Worm (Caenorhabditis elegans): ENCODE data around the gene F09A5.3.

The F09A5.3 gene

ce11 chrX:13134807-13135206, 6.6 kb upstream of the F09A5.3 start, which contains the start of gene F09A5.2:
TSS of gene F09A5.2 (plus strand) at chrX:13135107.
- TF ChIP-seq ekl-4 (GFP tag; IDR thresholded peaks at IDR 0.05) (no peak), ztf-18 (tag; optimal IDR thresholded peaks at IDR 0.05) (no peak)

ce11 chrX:13139493-13139892, 1.9 kb upstream of the F09A5.3 start, which contains the start of gene ttr-34:
TSS of gene ttr-34 (plus strand) at chrX:13139793.
- TF ChIP-seq pbrm-1 (GFP tag; IDR thresholded peaks at IDR 0.05): no peak

- TF ChIP-seq egl-44 (GFP tag; IDR thresholded peaks at IDR 0.05): no peak
- peak; percentile 44; the same call in 1 of the 2 replicates for TF ChIP-seq dox-1 (GFP tag; IDR thresholded peaks at IDR 0.05)
- TF ChIP-seq pha-4 (tag; optimal IDR thresholded peaks at IDR 0.05): no peak
- 0 out of 2 replicates have a peak, but pooled peaks have one; percentile 17 for TF ChIP-seq ekl-4 (GFP tag; IDR thresholded peaks at IDR 0.05)
- no peak for TF ChIP-seq akir-1 (GFP tag; optimal IDR thresholded peaks at IDR 0.05)
Measured at ce11 chrX:13143236-13143635, 1.8 kb downstream of the F09A5.3 start.

- peak; percentile 80; the same call in 1 of the 2 replicates for TF ChIP-seq B0336.3 (GFP tag; IDR thresholded peaks at IDR 0.05)
- peak; percentile 46; the same call in 1 of the 2 replicates for TF ChIP-seq pbrm-1 (GFP tag; IDR thresholded peaks at IDR 0.05)
- TF ChIP-seq ztf-28 (GFP tag; IDR thresholded peaks at IDR 0.05): no peak
- TF ChIP-seq tbp1 (GFP tag; optimal IDR thresholded peaks at IDR 0.05): peak; percentile 13
- TF ChIP-seq ZK185.1 (tag; optimal IDR thresholded peaks at IDR 0.05; ENCODE audit: poor library complexity, severe bottlenecking): peak; percentile 2
- TF ChIP-seq aptf-3 (GFP tag; IDR thresholded peaks at IDR 0.05): 0 out of 2 replicates have a peak, but pooled peaks have one; percentile 34
- TF ChIP-seq mcd-1 (GFP tag; IDR thresholded peaks at IDR 0.05): peak; percentile 66
- TF ChIP-seq hmg-1.2 (GFP tag; IDR thresholded peaks at IDR 0.05): peak; percentile 50; the same call in 1 of the 2 replicates
- TF ChIP-seq K12H6.12 (tag; optimal IDR thresholded peaks at IDR 0.05): peak; percentile 46
- peak; percentile 29 for TF ChIP-seq repo-1 (tag; optimal IDR thresholded peaks at IDR 0.05)
- TF ChIP-seq athp-1 (tag; optimal IDR thresholded peaks at IDR 0.05): no peak
- peak; percentile 71 for TF ChIP-seq atf-7 (tag; optimal IDR thresholded peaks at IDR 0.05)
- no peak for TF ChIP-seq F39B2.1 (GFP tag; IDR thresholded peaks at IDR 0.05)
- peak; percentile 47 for TF ChIP-seq chd-7 (tag; optimal IDR thresholded peaks at IDR 0.05)
- peak; percentile 92 for TF ChIP-seq ama-1 (optimal IDR thresholded peaks at IDR 0.05)
- TF ChIP-seq ama-1 (GFP tag; optimal IDR thresholded peaks at IDR 0.05): no peak
- 0 out of 2 replicates have a peak, but pooled peaks have one; percentile 14 for TF ChIP-seq Y53G8AR.9 (GFP tag; conservative IDR thresholded peaks at IDR 0.05)
- peak; percentile 61 for TF ChIP-seq attf-5 (GFP tag; optimal IDR thresholded peaks at IDR 0.05)
- peak; percentile 2 for TF ChIP-seq T07F8.4 (tag; optimal IDR thresholded peaks at IDR 0.05)
- peak; percentile 15 for TF ChIP-seq somi-1 (GFP tag; optimal IDR thresholded peaks at IDR 0.05)
- TF ChIP-seq cebp-1 (GFP tag; IDR thresholded peaks at IDR 0.05): 0 out of 2 replicates have a peak, but pooled peaks have one; percentile 16
- peak; percentile 79 for TF ChIP-seq cebp-1 (tag; optimal IDR thresholded peaks at IDR 0.05)
- TF ChIP-seq Y56A3A.18 (GFP tag; IDR thresholded peaks at IDR 0.05): no peak; the same call in 1 of the 2 replicates
- TF ChIP-seq nhr-90 (tag; optimal IDR thresholded peaks at IDR 0.05): peak; percentile 13
- peak; percentile 57; the same call in 1 of the 2 replicates for TF ChIP-seq K11D2.4 (GFP tag; IDR thresholded peaks at IDR 0.05)
- peak; percentile 92 for TF ChIP-seq nhr-80 (tag; optimal IDR thresholded peaks at IDR 0.05)
- TF ChIP-seq rec-8 (tag; optimal IDR thresholded peaks at IDR 0.05): no peak
- TF ChIP-seq lir-1 (GFP tag; conservative IDR thresholded peaks at IDR 0.05): peak; percentile 45; the same call in 1 of the 2 replicates
- peak; percentile 45 for TF ChIP-seq ztf-18 (tag; optimal IDR thresholded peaks at IDR 0.05)
- no peak for TF ChIP-seq snpc-4 (GFP tag; optimal IDR thresholded peaks at IDR 0.05)
- peak in 3 of 4 experiments; percentile 9 to 42 (median 10) for TF ChIP-seq snpc-4 (tag; optimal IDR thresholded peaks at IDR 0.05)
- peak; percentile 55 for TF ChIP-seq zim-3 (tag; optimal IDR thresholded peaks at IDR 0.05)
- TF ChIP-seq lin-40 (tag; optimal IDR thresholded peaks at IDR 0.05): peak; percentile 60
- peak; percentile 83 for TF ChIP-seq dox-1 (GFP tag; IDR thresholded peaks at IDR 0.05)
- no peak for TF ChIP-seq tlf-1 (GFP tag; optimal IDR thresholded peaks at IDR 0.05)
- peak; percentile 44 for TF ChIP-seq ekl-4 (GFP tag; IDR thresholded peaks at IDR 0.05)
- TF ChIP-seq nfyb-1 (GFP tag; IDR thresholded peaks at IDR 0.05): peak; percentile 78; the same call in 1 of the 2 replicates
Measured at ce11 chrX:13143762-13144732, 2.6 kb downstream of the F09A5.3 start.
